Fruit fly (Drosophila melanogaster): Measurements from ENCODE around the gene Acox3.

The Acox3 gene

DNA sequence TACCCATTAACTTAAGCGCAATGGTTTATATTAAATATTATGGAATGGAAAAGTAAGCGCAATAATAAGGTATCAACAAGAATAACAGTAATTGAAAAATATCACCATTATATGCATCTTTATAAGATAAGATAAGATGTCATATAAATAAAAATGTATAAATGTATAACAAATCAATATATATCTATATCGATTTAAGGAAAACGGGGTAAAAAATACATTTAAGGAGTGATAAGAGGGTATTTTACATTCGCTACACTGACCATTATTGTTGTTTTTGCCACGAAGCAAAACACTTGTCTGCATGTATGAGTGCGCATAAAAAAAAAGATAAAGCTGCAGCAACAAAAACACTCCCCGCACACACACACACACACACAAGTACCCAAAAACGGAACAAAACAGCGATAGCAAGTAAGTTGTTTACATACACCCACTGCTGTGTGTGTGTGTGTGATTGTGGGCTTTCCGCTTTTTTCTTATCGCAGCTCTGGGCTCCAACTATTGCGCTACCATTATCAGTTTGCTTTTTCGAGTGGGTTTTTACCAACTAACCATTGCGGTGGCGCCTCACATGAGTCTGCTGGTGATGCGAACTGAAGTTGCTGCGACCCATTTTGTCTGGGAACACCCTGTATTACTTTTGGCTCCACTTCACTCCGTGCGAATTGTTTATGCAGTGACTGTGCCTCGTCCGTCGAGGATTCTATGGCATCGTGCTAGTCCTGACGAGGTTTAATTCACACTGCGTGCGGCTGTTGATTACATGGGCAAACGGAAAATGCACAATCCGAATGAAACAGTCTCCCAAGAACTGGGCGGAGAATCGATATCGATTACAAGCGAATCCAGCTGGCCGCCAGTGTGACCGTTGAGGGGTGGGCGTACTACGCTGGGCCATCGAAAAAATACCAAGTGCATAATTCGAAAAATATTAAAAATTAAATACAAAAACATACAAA is 25.2 kb upstream of the Acox3 start, which contains the start of gene mmy (continued):
- TF ChIP-seq HHEX (GFP tag; optimal IDR thresholded peaks at IDR 0.05) (peak; percentile 8), cg (GFP tag; optimal IDR thresholded peaks at IDR 0.05) (peak; percentile 98), CG18476 (GFP tag; optimal IDR thresholded peaks at IDR 0.05) (peak; percentile 38), CG1529 (GFP tag; optimal IDR thresholded peaks at IDR 0.05) (peak; percentile 6), Camta (GFP tag; optimal IDR thresholded peaks at IDR 0.05) (no peak), Tbp (GFP tag; optimal IDR thresholded peaks at IDR 0.05) (no peak), kay (GFP tag; optimal IDR thresholded peaks at IDR 0.05) (no peak), HLH54F (GFP tag; optimal IDR thresholded peaks at IDR 0.05) (peak; percentile 32), tx (GFP tag; optimal IDR thresholded peaks at IDR 0.05) (peak; percentile 18), ash1 (GFP tag; optimal IDR thresholded peaks at IDR 0.05) (no peak), oc (tag; optimal IDR thresholded peaks at IDR 0.05) (peak; percentile 7), odd (GFP tag; optimal IDR thresholded peaks at IDR 0.05) (peak; percentile 61), CoRest (tag; optimal IDR thresholded peaks at IDR 0.05) (peak; percentile 69), tin (GFP tag; optimal IDR thresholded peaks at IDR 0.05) (peak; percentile 3), gcm (GFP tag; optimal IDR thresholded peaks at IDR 0.05) (no peak), wdn (GFP tag; IDR thresholded peaks at IDR 0.05) (no peak; the same call in 1 of the 2 replicates), ewg (GFP tag; optimal IDR thresholded peaks at IDR 0.05) (peak; percentile 21), sc (optimal IDR thresholded peaks at IDR 0.05) (no peak), sc (GFP tag; optimal IDR thresholded peaks at IDR 0.05) (no peak), CG10979 (tag; optimal IDR thresholded peaks at IDR 0.05) (peak; percentile 61), Dp (GFP tag; optimal IDR thresholded peaks at IDR 0.05) (peak; percentile 52), CG11696 (GFP tag; IDR thresholded peaks at IDR 0.05) (0 out of 2 replicates have a peak, but pooled peaks have one; percentile 42), Stat92E (GFP tag; optimal IDR thresholded peaks at IDR 0.05) (peak in 1 of 3 experiments; percentile 32), Atf6 (GFP tag; IDR thresholded peaks at IDR 0.05) (peak; percentile 9; the same call in 1 of the 2 replicates), CG3838 (GFP tag; optimal IDR thresholded peaks at IDR 0.05) (no peak), CG10267 (tag; optimal IDR thresholded peaks at IDR 0.05) (peak; percentile 37), bbx (GFP tag; IDR thresholded peaks at IDR 0.05; ENCODE audit: partially characterized antibody) (no peak; the same call in 1 of the 2 replicates), Awh (GFP tag; IDR thresholded peaks at IDR 0.05) (0 out of 2 replicates have a peak, but pooled peaks have one; percentile 21), GATAe (GFP tag; conservative IDR thresholded peaks at IDR 0.05) (peak; percentile 91), hth (optimal IDR thresholded peaks at IDR 0.05) (no peak), gcm2 (GFP tag; optimal IDR thresholded peaks at IDR 0.05) (no peak), bsh (GFP tag; optimal IDR thresholded peaks at IDR 0.05) (peak; percentile 18 to 47), Abd-B (GFP tag; optimal IDR thresholded peaks at IDR 0.05) (peak; percentile 33), CG9727 (GFP tag; optimal IDR thresholded peaks at IDR 0.05) (no peak), fd96Cb (tag; optimal IDR thresholded peaks at IDR 0.05) (peak; percentile 47), stwl (tag; optimal IDR thresholded peaks at IDR 0.05) (peak; percentile 67), pros (GFP tag; optimal IDR thresholded peaks at IDR 0.05) (peak; percentile 44), aop (GFP tag; IDR thresholded peaks at IDR 0.05) (peak; percentile 84), CG10321 (GFP tag; IDR thresholded peaks at IDR 0.05) (no peak), crp (GFP tag; optimal IDR thresholded peaks at IDR 0.05) (peak in 1 of 2 experiments; percentile 84), bowl (GFP tag; IDR thresholded peaks at IDR 0.05) (no peak), CG2712 (tag; optimal IDR thresholded peaks at IDR 0.05) (peak; percentile 74), sima (GFP tag; optimal IDR thresholded peaks at IDR 0.05) (no peak), Sin3A (optimal IDR thresholded peaks at IDR 0.05) (peak; percentile 40), vfl (GFP tag; optimal IDR thresholded peaks at IDR 0.05) (no peak), CG3847 (GFP tag; IDR thresholded peaks at IDR 0.05) (0 out of 2 replicates have a peak, but pooled peaks have one; percentile 13), CG5953 (GFP tag; IDR thresholded peaks at IDR 0.05) (no peak), ato (GFP tag; IDR thresholded peaks at IDR 0.05; ENCODE audit: partially characterized antibody) (peak; percentile 34; the same call in 1 of the 2 replicates)

All from whole organism, embryonic.